Worm (Caenorhabditis elegans) whole organism, young adult: ENCODE measurements around the gene nlp-80.

Experiments used
- B0019.2 ChIP-seq: fragments of 200-800 bp; sonication (Bioruptor generic); conservative IDR thresholded peaks from 2 replicates; pipeline ENCODE4 v1.3.6; 2022; ENCODE audit warnings: missing genetic modification reagents, missing genetic modification characterization, missing compliant biosample characterization
- F39B2.1 ChIP-seq: fragments of 200-800 bp; sonication (Bioruptor generic); IDR thresholded peaks from 2 replicates; pipeline ENCODE4 v1.3.6; 2022; ENCODE audit warnings: missing genetic modification reagents, missing genetic modification characterization, missing compliant biosample characterization
- F49E8.2 ChIP-seq: sonication (generic microtip); optimal IDR thresholded peaks from 3 replicates; lab custom pipeline; 2017; ENCODE audit warnings: missing genetic modification characterization, mild to moderate bottlenecking, missing compliant biosample characterization, antibody characterized with exemption, moderate library complexity; ENCODE audit not compliant: insufficient read depth
- F55B11.4 ChIP-seq: sonication (generic microtip); optimal IDR thresholded peaks from 2 replicates; lab custom pipeline; 2016; ENCODE audit warnings: missing compliant biosample characterization, missing genetic modification characterization, borderline replicate concordance; ENCODE audit not compliant: insufficient read depth
- F57C9.4 ChIP-seq: sonication (generic microtip); optimal IDR thresholded peaks from 2 replicates; lab custom pipeline; 2017; ENCODE audit warnings: mild to moderate bottlenecking, missing genetic modification characterization, missing compliant biosample characterization
- K12H6.12 ChIP-seq: fragments of 200-800 bp; sonication (Bioruptor generic); optimal IDR thresholded peaks from 2 replicates; lab custom pipeline; 2018; ENCODE audit warnings: mild to moderate bottlenecking, missing genetic modification characterization, missing compliant biosample characterization
- Y53G8AR.9 ChIP-seq: fragments of 200-800 bp; sonication (Bioruptor generic); conservative IDR thresholded peaks from 2 replicates; pipeline ENCODE4 v1.3.6; 2022; ENCODE audit warnings: missing genetic modification reagents, missing genetic modification characterization, missing compliant biosample characterization
- Y56A3A.18 ChIP-seq: fragments of 200-800 bp; sonication (Bioruptor generic); IDR thresholded peaks from 2 replicates; pipeline ENCODE4 v1.3.6; 2022; ENCODE audit warnings: missing genetic modification reagents, missing genetic modification characterization, missing compliant biosample characterization
- Y67H2A.10 ChIP-seq: fragments of 200-800 bp; sonication (Bioruptor generic); conservative IDR thresholded peaks from 2 replicates; pipeline ENCODE4 v1.3.6; 2022; ENCODE audit warnings: missing genetic modification reagents, missing genetic modification characterization, missing compliant biosample characterization
- ama-1 ChIP-seq, 3 experiments: fragments of 150-350 bp in 1 of 3; sonication (generic microtip) in 2 of 3; optimal IDR thresholded peaks; 2 replicates each; lab custom pipeline; 2014 to 2018; ENCODE audit warnings: missing biosample characterization in 2 of 3, missing genetic modification characterization in 2 of 3, missing genetic modification reagents in 2 of 3
- attf-3 ChIP-seq: fragments of 200-800 bp; sonication (Bioruptor generic); conservative IDR thresholded peaks from 2 replicates; pipeline ENCODE4 v1.3.6; 2022; ENCODE audit warnings: missing genetic modification reagents, missing genetic modification characterization, missing compliant biosample characterization
- attf-5 ChIP-seq: fragments of 200-800 bp; sonication (Bioruptor generic); optimal IDR thresholded peaks from 2 replicates; lab custom pipeline; 2018; ENCODE audit warnings: mild to moderate bottlenecking, missing genetic modification characterization, missing compliant biosample characterization
- bed-2 ChIP-seq: fragments of 200-800 bp; sonication (Bioruptor generic); IDR thresholded peaks from 2 replicates; pipeline ENCODE4 v1.3.6; 2022; ENCODE audit warnings: missing genetic modification reagents, missing genetic modification characterization, missing compliant biosample characterization
- cebp-1 ChIP-seq, 2 experiments: fragments of 200-800 bp in 1 of 2; sonication (Bioruptor generic) in 1 of 2; sonication (generic microtip) in 1 of 2; IDR thresholded peaks in 1 of 2; optimal IDR thresholded peaks in 1 of 2; 2 replicates each; pipeline versions ENCODE4 v1.3.6 to Lab custom; 2017 to 2022; ENCODE audit warnings: missing compliant biosample characterization in 2 of 2, missing genetic modification characterization in 2 of 2, mild to moderate bottlenecking in 1 of 2, missing genetic modification reagents in 1 of 2, moderate library complexity in 1 of 2
- cebp-2 ChIP-seq: fragments of 200-800 bp; sonication (Bioruptor generic); IDR thresholded peaks from 2 replicates; pipeline ENCODE4 v1.3.6; 2022; ENCODE audit warnings: missing genetic modification characterization, missing compliant biosample characterization
- ceh-100 ChIP-seq: fragments of 200-800 bp; sonication (Bioruptor generic); IDR thresholded peaks from 2 replicates; pipeline ENCODE4 v1.3.6; 2022; ENCODE audit warnings: missing genetic modification reagents, missing genetic modification characterization, missing compliant biosample characterization
- ceh-27 ChIP-seq: fragments of 200-800 bp; sonication (Bioruptor generic); optimal IDR thresholded peaks from 2 replicates; lab custom pipeline; 2018; ENCODE audit warnings: mild to moderate bottlenecking, missing genetic modification characterization, moderate library complexity, missing compliant biosample characterization
- ceh-40 ChIP-seq: fragments of 200-800 bp; sonication (Bioruptor generic); IDR thresholded peaks from 2 replicates; pipeline ENCODE4 v1.3.6; 2022; ENCODE audit warnings: missing genetic modification characterization, missing compliant biosample characterization
- egl-18 ChIP-seq: fragments of 200-800 bp; sonication (Bioruptor generic); IDR thresholded peaks from 2 replicates; pipeline ENCODE4 v1.3.6; 2022; ENCODE audit warnings: missing genetic modification reagents, missing genetic modification characterization, missing compliant biosample characterization
- hsf-1 ChIP-seq: fragments of 200-800 bp; sonication (Bioruptor generic); IDR thresholded peaks from 2 replicates; pipeline ENCODE4 v1.3.6; 2022; ENCODE audit warnings: missing genetic modification reagents, missing genetic modification characterization, missing compliant biosample characterization
- lag-1 ChIP-seq: fragments of 200-800 bp; sonication (Bioruptor generic); IDR thresholded peaks from 2 replicates; pipeline ENCODE4 v1.3.6; 2022; ENCODE audit warnings: missing genetic modification reagents, missing genetic modification characterization, missing compliant biosample characterization
- lin-26 ChIP-seq: fragments of 200-800 bp; sonication (Bioruptor generic); IDR thresholded peaks from 2 replicates; pipeline ENCODE4 v1.3.6; 2022; ENCODE audit warnings: missing genetic modification reagents, missing genetic modification characterization, missing compliant biosample characterization
- lin-40 ChIP-seq: sonication (generic microtip); optimal IDR thresholded peaks from 2 replicates; lab custom pipeline; 2016; ENCODE audit warnings: missing genetic modification characterization, mild to moderate bottlenecking, missing compliant biosample characterization, missing genotype, missing genetic modification reagents
- lir-1 ChIP-seq: fragments of 200-800 bp; sonication (Bioruptor generic); conservative IDR thresholded peaks from 2 replicates; pipeline ENCODE4 v1.3.6; 2022; ENCODE audit warnings: missing genetic modification reagents, missing genetic modification characterization, missing compliant biosample characterization
- madf-6 ChIP-seq: fragments of 200-800 bp; sonication (Bioruptor generic); IDR thresholded peaks from 2 replicates; pipeline ENCODE4 v1.3.6; 2022; ENCODE audit warnings: missing genetic modification reagents, missing genetic modification characterization, missing compliant biosample characterization
- mcd-1 ChIP-seq: fragments of 200-800 bp; sonication (Bioruptor generic); IDR thresholded peaks from 2 replicates; pipeline ENCODE4 v1.3.6; 2022; ENCODE audit warnings: missing genetic modification reagents, missing genetic modification characterization, missing compliant biosample characterization
- mel-28 ChIP-seq: sonication (generic microtip); optimal IDR thresholded peaks from 2 replicates; lab custom pipeline; 2016; ENCODE audit warnings: borderline replicate concordance, mild to moderate bottlenecking, missing genetic modification characterization, missing compliant biosample characterization
- nfya-2 ChIP-seq: fragments of 200-800 bp; sonication (Bioruptor generic); IDR thresholded peaks from 2 replicates; pipeline ENCODE4 v1.3.6; 2022; ENCODE audit warnings: missing genetic modification reagents, missing genetic modification characterization, missing compliant biosample characterization
- nfyb-1 ChIP-seq: fragments of 200-800 bp; sonication (Bioruptor generic); IDR thresholded peaks from 2 replicates; pipeline ENCODE4 v1.3.6; 2022; ENCODE audit warnings: missing genetic modification reagents, missing genetic modification characterization, missing compliant biosample characterization
- nhr-27 ChIP-seq: fragments of 200-800 bp; sonication (Bioruptor generic); optimal IDR thresholded peaks from 2 replicates; lab custom pipeline; 2018; ENCODE audit warnings: mild to moderate bottlenecking, missing genetic modification characterization, moderate library complexity, missing compliant biosample characterization
- pbrm-1 ChIP-seq: fragments of 200-800 bp; sonication (Bioruptor generic); IDR thresholded peaks from 2 replicates; pipeline ENCODE4 v1.3.6; 2022; ENCODE audit warnings: missing genetic modification reagents, missing genetic modification characterization, missing compliant biosample characterization
- pha-4 ChIP-seq: fragments of 150-350 bp; sonication (generic microtip); optimal IDR thresholded peaks from 2 replicates; lab custom pipeline; 2014; ENCODE audit warnings: missing biosample characterization, missing genetic modification reagents, missing genetic modification characterization
- rec-8 ChIP-seq, 2 experiments: sonication (generic microtip); optimal IDR thresholded peaks; 2 replicates each; lab custom pipeline; 2016; ENCODE audit warnings: mild to moderate bottlenecking in 2 of 2, missing genetic modification characterization in 2 of 2, missing genetic modification reagents in 2 of 2, missing genotype in 2 of 2, missing biosample characterization in 1 of 2, missing compliant biosample characterization in 1 of 2, moderate library complexity in 1 of 2
- snpc-1.1 ChIP-seq: sonication (generic microtip); optimal IDR thresholded peaks from 2 replicates; lab custom pipeline; 2017; ENCODE audit warnings: missing genetic modification characterization, mild to moderate bottlenecking, missing compliant biosample characterization, antibody characterized with exemption, moderate library complexity, missing genotype, missing genetic modification reagents; ENCODE audit not compliant: insufficient read depth
- snpc-1.3 ChIP-seq: sonication (generic microtip); optimal IDR thresholded peaks from 2 replicates; lab custom pipeline; 2017; ENCODE audit warnings: missing genetic modification characterization, mild to moderate bottlenecking, missing compliant biosample characterization, antibody characterized with exemption, moderate library complexity, missing genotype, missing genetic modification reagents; ENCODE audit not compliant: insufficient read depth
- snpc-3.4 ChIP-seq: sonication (generic microtip); optimal IDR thresholded peaks from 2 replicates; lab custom pipeline; 2017; ENCODE audit warnings: missing genetic modification characterization, mild to moderate bottlenecking, missing compliant biosample characterization, antibody characterized with exemption, moderate library complexity, missing genotype, missing genetic modification reagents
- somi-1 ChIP-seq: fragments of 200-800 bp; sonication (Bioruptor generic); optimal IDR thresholded peaks from 2 replicates; lab custom pipeline; 2018; ENCODE audit warnings: mild to moderate bottlenecking, missing genetic modification characterization, missing compliant biosample characterization
- tbx-9 ChIP-seq: sonication (generic microtip); optimal IDR thresholded peaks from 2 replicates; lab custom pipeline; 2016; ENCODE audit warnings: borderline replicate concordance, missing genetic modification characterization, inconsistent platforms, missing compliant biosample characterization
- zfh-2 ChIP-seq: fragments of 200-800 bp; sonication (Bioruptor generic); conservative IDR thresholded peaks from 2 replicates; pipeline ENCODE4 v1.3.6; 2022; ENCODE audit warnings: missing genetic modification reagents, missing genetic modification characterization, missing compliant biosample characterization
- ztf-25 ChIP-seq: fragments of 200-800 bp; sonication (Bioruptor generic); IDR thresholded peaks from 2 replicates; pipeline ENCODE4 v1.3.6; 2022; ENCODE audit warnings: missing genetic modification reagents, missing genetic modification characterization, missing compliant biosample characterization
- ztf-28 ChIP-seq: fragments of 200-800 bp; sonication (Bioruptor generic); IDR thresholded peaks from 2 replicates; pipeline ENCODE4 v1.3.6; 2022; ENCODE audit warnings: missing genetic modification reagents, missing genetic modification characterization, missing compliant biosample characterization
- ztf-6 ChIP-seq: fragments of 200-800 bp; sonication (Bioruptor generic); IDR thresholded peaks from 2 replicates; pipeline ENCODE4 v1.3.6; 2022; ENCODE audit warnings: missing genetic modification reagents, missing genetic modification characterization, missing compliant biosample characterization

nlp-80 gene

ce11 chrV:11075209-11076027, 10.0 kb upstream of the nlp-80 start:
- no peak for TF ChIP-seq lir-1 (GFP tag; lab: Robert Waterston, UW)
- no peak for TF ChIP-seq hsf-1 (GFP tag; lab: Robert Waterston, UW)
- TF ChIP-seq pha-4 (tag; lab: Kevin White, UChicago): no peak
- no peak for TF ChIP-seq F39B2.1 (GFP tag; lab: Robert Waterston, UW)
- TF ChIP-seq cebp-1 (GFP tag; IDR thresholded peaks at IDR 0.05; lab: Robert Waterston, UW): no peak; the same call in 1 of the 2 replicates
- TF ChIP-seq cebp-1 (tag; optimal IDR thresholded peaks at IDR 0.05; lab: Kevin White, UChicago): peak; percentile 61
- no peak for TF ChIP-seq ama-1 (optimal IDR thresholded peaks at IDR 0.05; lab: Kevin White, UChicago)
- TF ChIP-seq ama-1 (GFP tag; optimal IDR thresholded peaks at IDR 0.05; lab: Kevin White, UChicago): no peak
- TF ChIP-seq madf-6: no peak
- TF ChIP-seq B0019.2 (GFP tag; lab: Robert Waterston, UW): no peak
- TF ChIP-seq bed-2 (GFP tag; lab: Robert Waterston, UW): no peak
- peak; percentile 43; the same call in 1 of the 2 replicates for TF ChIP-seq mcd-1 (GFP tag; lab: Robert Waterston, UW)
- TF ChIP-seq tbx-9 (tag; lab: Kevin White, UChicago): no peak
- TF ChIP-seq ceh-27 (GFP tag; lab: Kevin White, UChicago): peak; percentile 73
- peak; percentile 42; the same call in 1 of the 2 replicates for TF ChIP-seq Y56A3A.18
- peak; percentile 31 for TF ChIP-seq K12H6.12 (tag; lab: Kevin White, UChicago)
- TF ChIP-seq F57C9.4: no peak
- TF ChIP-seq nhr-27 (tag; lab: Kevin White, UChicago): peak; percentile 9
- no peak for TF ChIP-seq lin-40
- peak; percentile 29 for TF ChIP-seq attf-5
- TF ChIP-seq F49E8.2 (tag; lab: Kevin White, UChicago): no peak
- no peak for TF ChIP-seq ztf-25 (GFP tag; lab: Robert Waterston, UW)
- no peak for TF ChIP-seq snpc-3.4
- no peak for TF ChIP-seq Y67H2A.10 (GFP tag; lab: Robert Waterston, UW)
- TF ChIP-seq nfya-2 (GFP tag; lab: Robert Waterston, UW): no peak
- no peak for TF ChIP-seq attf-3 (GFP tag; lab: Robert Waterston, UW)
- no peak for TF ChIP-seq F55B11.4 (tag; lab: Kevin White, UChicago)
- peak; percentile 91 for TF ChIP-seq zfh-2
- no peak for TF ChIP-seq mel-28 (tag; lab: Kevin White, UChicago)
- 0 out of 2 replicates have a peak, but pooled peaks have one; percentile 61 for TF ChIP-seq ztf-28 (GFP tag; lab: Robert Waterston, UW)
- no peak for TF ChIP-seq egl-18 (GFP tag; lab: Robert Waterston, UW)
- no peak for TF ChIP-seq Y53G8AR.9 (GFP tag; lab: Robert Waterston, UW)
- no peak for TF ChIP-seq rec-8 (tag; optimal IDR thresholded peaks at IDR 0.05; lab: Kevin White, UChicago)
- no peak for TF ChIP-seq snpc-1.3 (tag; lab: Kevin White, UChicago)
- no peak for TF ChIP-seq lag-1 (GFP tag; lab: Robert Waterston, UW)
- TF ChIP-seq pbrm-1 (GFP tag; lab: Robert Waterston, UW): peak; percentile 28
- 0 out of 2 replicates have a peak, but pooled peaks have one; percentile 6 for TF ChIP-seq ceh-40 (GFP tag; lab: Robert Waterston, UW)
- TF ChIP-seq ceh-100: no peak
- no peak for TF ChIP-seq ztf-6
- peak; percentile 23 for TF ChIP-seq somi-1 (GFP tag; lab: Kevin White, UChicago)
- peak; percentile 37; the same call in 1 of the 2 replicates for TF ChIP-seq nfyb-1 (GFP tag; lab: Robert Waterston, UW)
- TF ChIP-seq snpc-1.1 (tag; lab: Kevin White, UChicago): no peak
- TF ChIP-seq lin-26 (GFP tag; lab: Robert Waterston, UW): peak; percentile 15; the same call in 1 of the 2 replicates
- no peak for TF ChIP-seq cebp-2
